In genomic region chr2L:16754074-16754473, dm6 we compare ENCODE assay signal across 1 fruit fly cellular context.
A peak's percentile ranks its signal among the peaks of the same experiment; 100 is the strongest.
TF ChIP-seq lines count a peak whose summit lies in the region.

yellow-b (plus strand) TSS chr2L:16754336.

TF ChIP-seq in whole organism, embryonic, 481 proteins besides CTCF, POLR2A, EP300 and RAD21 (continued from another document):
- TF ChIP-seq CG13287 (GFP tag; IDR thresholded peaks at IDR 0.05; lab: Robert Waterston, UW; ENCODE audit: partially characterized antibody) (peak; percentile 29; the same call in 1 of the 2 replicates), onecut (GFP tag; IDR thresholded peaks at IDR 0.05; lab: Robert Waterston, UW) (no peak), seq (GFP tag; IDR thresholded peaks at IDR 0.05; lab: Robert Waterston, UW) (no peak), Sin3A (optimal IDR thresholded peaks at IDR 0.05; lab: Kevin White, UChicago) (no peak), twi (tag; optimal IDR thresholded peaks at IDR 0.05; lab: Kevin White, UChicago) (no peak), Hmx (GFP tag; optimal IDR thresholded peaks at IDR 0.05; lab: Kevin White, UChicago) (no peak), run (tag; optimal IDR thresholded peaks at IDR 0.05; lab: Kevin White, UChicago) (no peak), sd (tag; optimal IDR thresholded peaks at IDR 0.05; lab: Kevin White, UChicago) (peak; percentile 98), CG13894 (tag; optimal IDR thresholded peaks at IDR 0.05; lab: Kevin White, UChicago) (no peak), Med (GFP tag; lab: Kevin White, UChicago) (peak; percentile 76), CG1647 (GFP tag; optimal IDR thresholded peaks at IDR 0.05; lab: Kevin White, UChicago) (no peak), crc (GFP tag; optimal IDR thresholded peaks at IDR 0.05; lab: Kevin White, UChicago) (no peak)
